Worm (Caenorhabditis elegans) whole organism, young adult: ENCODE results near the gene K06B4.15.

Experiments used
- F57C9.4 ChIP-seq: sonication (generic microtip); optimal IDR thresholded peaks from 2 replicates; lab custom pipeline; 2017; ENCODE audit warnings: mild to moderate bottlenecking, missing genetic modification characterization, missing compliant biosample characterization
- Y67H2A.10 ChIP-seq: fragments of 200-800 bp; sonication (Bioruptor generic); conservative IDR thresholded peaks from 2 replicates; pipeline ENCODE4 v1.3.6; 2022; ENCODE audit warnings: missing genetic modification reagents, missing genetic modification characterization, missing compliant biosample characterization
- Y79H2A.3 ChIP-seq: fragments of 200-800 bp; sonication (Bioruptor generic); conservative IDR thresholded peaks from 2 replicates; pipeline ENCODE4 v1.3.6; 2022; ENCODE audit warnings: missing genetic modification reagents, missing genetic modification characterization, missing compliant biosample characterization
- him-1 ChIP-seq: sonication (generic microtip); optimal IDR thresholded peaks from 2 replicates; lab custom pipeline; 2016; ENCODE audit warnings: missing genotype, missing genetic modification reagents, missing genetic modification characterization, missing compliant biosample characterization
- let-526 ChIP-seq: fragments of 200-800 bp; sonication (Bioruptor generic); IDR thresholded peaks from 2 replicates; pipeline ENCODE4 v1.3.6; 2022; ENCODE audit warnings: missing genetic modification reagents, missing genetic modification characterization, missing compliant biosample characterization
- pbrm-1 ChIP-seq: fragments of 200-800 bp; sonication (Bioruptor generic); IDR thresholded peaks from 2 replicates; pipeline ENCODE4 v1.3.6; 2022; ENCODE audit warnings: missing genetic modification reagents, missing genetic modification characterization, missing compliant biosample characterization
- snpc-4 ChIP-seq, 5 experiments: fragments of 150-350 bp in 1 of 5; sonication (generic microtip) in 4 of 5; optimal IDR thresholded peaks; 2 replicates each; lab custom pipeline; 2014 to 2018; ENCODE audit warnings: missing genetic modification characterization in 5 of 5, missing biosample characterization in 3 of 5, antibody characterized with exemption in 2 of 5, mild to moderate bottlenecking in 2 of 5, missing compliant biosample characterization in 2 of 5, missing genotype in 2 of 5, moderate library complexity in 2 of 5, missing genetic modification reagents in 1 of 5

DNA sequence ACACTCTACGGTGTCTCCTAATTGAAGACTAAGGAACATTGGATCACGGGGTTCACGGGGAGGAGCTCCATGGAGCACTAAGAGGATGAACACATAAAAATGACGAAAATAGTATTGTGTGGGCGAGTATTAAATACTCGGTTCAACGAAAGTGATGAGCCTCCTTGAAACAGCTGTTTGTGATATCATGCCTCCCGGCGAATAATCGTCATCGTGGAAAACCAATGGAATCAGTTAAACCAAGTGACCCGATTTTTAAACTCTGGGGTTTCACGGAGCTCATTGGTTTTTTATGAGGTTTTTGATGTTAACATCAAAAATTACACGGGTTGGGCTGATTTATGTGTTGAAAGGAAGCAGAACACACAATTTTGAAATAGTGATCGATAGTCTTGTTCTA, 8.7 kb upstream of the K06B4.15 start:
- no peak for TF ChIP-seq snpc-4 (GFP tag; optimal IDR thresholded peaks at IDR 0.05; lab: Kevin White, UChicago)
- TF ChIP-seq snpc-4 (tag; optimal IDR thresholded peaks at IDR 0.05; lab: Kevin White, UChicago), result no peak
- TF ChIP-seq pbrm-1 (GFP tag; lab: Robert Waterston, UW), result no peak
- TF ChIP-seq let-526 (GFP tag; lab: Robert Waterston, UW), result no peak
- no peak for TF ChIP-seq Y67H2A.10
- no peak for TF ChIP-seq F57C9.4 (tag; lab: Kevin White, UChicago)
- TF ChIP-seq him-1 (tag; lab: Kevin White, UChicago), result no peak
- no peak for TF ChIP-seq Y79H2A.3 (GFP tag; lab: Robert Waterston, UW)
